Worm (Caenorhabditis elegans): ENCODE results near the gene selt-1.2.

DNA sequence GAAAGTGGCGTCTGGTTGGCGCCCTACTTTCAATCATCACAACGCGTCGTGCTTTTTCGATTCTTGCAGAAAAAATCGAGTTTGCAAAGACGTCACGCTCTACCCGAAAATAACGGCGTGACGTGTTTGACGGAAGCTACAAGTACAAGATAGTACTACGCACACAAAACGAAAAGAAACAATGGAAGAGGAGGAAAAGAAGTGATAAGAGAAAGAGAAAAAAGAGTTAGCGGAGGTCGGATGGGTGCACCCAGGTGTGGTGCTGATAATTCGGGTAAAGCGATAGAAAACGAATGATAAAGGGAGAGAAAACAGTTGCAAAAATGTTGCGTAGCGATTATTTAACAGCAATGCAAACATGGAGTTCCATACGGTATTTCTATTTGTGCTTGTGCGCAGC is 20.5 kb downstream of the selt-1.2 start:
- no peak for TF ChIP-seq him-1 (tag; optimal IDR thresholded peaks at IDR 0.05)
- TF ChIP-seq dao-5 (tag; optimal IDR thresholded peaks at IDR 0.05), result no peak
- no peak for TF ChIP-seq W03F9.2 (tag; optimal IDR thresholded peaks at IDR 0.05)

All from whole organism, L4/young adult.